Worm (Caenorhabditis elegans): ENCODE data around the gene fipr-2.

DNA sequence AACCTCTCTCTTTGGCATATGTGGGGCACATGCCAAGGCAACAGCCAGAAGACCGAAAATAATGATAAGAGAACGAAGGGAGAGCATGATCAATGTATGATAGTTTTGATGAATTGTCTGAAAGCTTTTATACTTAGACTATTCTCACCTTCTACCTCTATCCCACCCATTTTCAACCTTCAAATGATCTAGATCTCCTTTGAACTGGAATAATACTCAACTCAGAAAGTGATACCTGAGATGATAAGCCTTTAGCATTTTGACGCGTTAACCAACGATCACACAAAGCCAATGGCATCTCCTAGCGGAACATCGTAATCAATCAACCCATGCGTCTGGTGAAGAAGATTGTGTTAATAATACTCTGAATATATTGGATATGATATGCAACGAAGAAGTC, 39.4 kb downstream of the fipr-2 start, which contains the start of gene K01D12.9:
- TF ChIP-seq lin-15B (tag; optimal IDR thresholded peaks at IDR 0.05) (no peak), nhr-23 (tag; optimal IDR thresholded peaks at IDR 0.05) (no peak), ceh-82 (tag; optimal IDR thresholded peaks at IDR 0.05) (no peak)
